Worm (Caenorhabditis elegans) whole organism, young adult: Measurements from ENCODE around the gene C33C12.1.

Experiments
- D2030.7 ChIP-seq: fragments of 200-800 bp; sonication (Bioruptor generic); IDR thresholded peaks from 2 replicates; pipeline ENCODE4 v1.3.6; 2022; ENCODE audit warnings: missing genetic modification reagents, missing genetic modification characterization, missing compliant biosample characterization
- bed-1 ChIP-seq: fragments of 200-800 bp; sonication (Bioruptor generic); IDR thresholded peaks from 2 replicates; pipeline ENCODE4 v1.3.6; 2022; ENCODE audit warnings: missing genetic modification reagents, missing genetic modification characterization, missing compliant biosample characterization
- dpl-1 ChIP-seq: fragments of 150-350 bp; optimal IDR thresholded peaks from 2 replicates; lab custom pipeline; 2014; ENCODE audit warnings: missing biosample characterization, missing genetic modification reagents, missing genetic modification characterization
- efl-1 ChIP-seq: fragments of 150-350 bp; optimal IDR thresholded peaks from 2 replicates; lab custom pipeline; 2014; ENCODE audit warnings: missing biosample characterization, missing genetic modification reagents, missing genetic modification characterization
- hlh-12 ChIP-seq: sonication (generic microtip); optimal IDR thresholded peaks from 2 replicates; lab custom pipeline; 2016; ENCODE audit warnings: missing genetic modification characterization, missing compliant biosample characterization
- hsf-1 ChIP-seq: fragments of 200-800 bp; sonication (Bioruptor generic); IDR thresholded peaks from 2 replicates; pipeline ENCODE4 v1.3.6; 2022; ENCODE audit warnings: missing genetic modification reagents, missing genetic modification characterization, missing compliant biosample characterization
- madf-8 ChIP-seq: fragments of 200-800 bp; sonication (Bioruptor generic); conservative IDR thresholded peaks from 2 replicates; pipeline ENCODE4 v1.3.6; 2022; ENCODE audit warnings: missing genetic modification reagents, missing genetic modification characterization, missing compliant biosample characterization
- mcd-1 ChIP-seq: fragments of 200-800 bp; sonication (Bioruptor generic); IDR thresholded peaks from 2 replicates; pipeline ENCODE4 v1.3.6; 2022; ENCODE audit warnings: missing genetic modification reagents, missing genetic modification characterization, missing compliant biosample characterization
- mel-28 ChIP-seq: sonication (generic microtip); optimal IDR thresholded peaks from 2 replicates; lab custom pipeline; 2016; ENCODE audit warnings: borderline replicate concordance, mild to moderate bottlenecking, missing genetic modification characterization, missing compliant biosample characterization
- mes-4 ChIP-seq: sonication (generic microtip); optimal IDR thresholded peaks from 2 replicates; lab custom pipeline; 2016; ENCODE audit warnings: missing genotype, missing genetic modification characterization, missing compliant biosample characterization
- nfya-2 ChIP-seq: fragments of 200-800 bp; sonication (Bioruptor generic); IDR thresholded peaks from 2 replicates; pipeline ENCODE4 v1.3.6; 2022; ENCODE audit warnings: missing genetic modification reagents, missing genetic modification characterization, missing compliant biosample characterization
- nhr-27 ChIP-seq: fragments of 200-800 bp; sonication (Bioruptor generic); optimal IDR thresholded peaks from 2 replicates; lab custom pipeline; 2018; ENCODE audit warnings: mild to moderate bottlenecking, missing genetic modification characterization, moderate library complexity, missing compliant biosample characterization
- pha-4 ChIP-seq: fragments of 150-350 bp; sonication (generic microtip); optimal IDR thresholded peaks from 2 replicates; lab custom pipeline; 2014; ENCODE audit warnings: missing biosample characterization, missing genetic modification reagents, missing genetic modification characterization
- sea-2 ChIP-seq: fragments of 200-800 bp; sonication (Bioruptor generic); IDR thresholded peaks from 2 replicates; pipeline ENCODE4 v1.3.6; 2022; ENCODE audit warnings: missing genetic modification characterization, missing compliant biosample characterization

ce11 chrII:2175367-2175766 lies 22.7 kb upstream of the C33C12.1 start, which contains the start of gene C33C12.7:
- no peak for TF ChIP-seq D2030.7 (GFP tag; lab: Robert Waterston, UW)
- TF ChIP-seq mes-4: no peak
- TF ChIP-seq sea-2 (GFP tag; lab: Robert Waterston, UW): no peak
- TF ChIP-seq hsf-1: no peak
- no peak for TF ChIP-seq bed-1
- no peak for TF ChIP-seq pha-4
- no peak for TF ChIP-seq dpl-1 (GFP tag; lab: Kevin White, UChicago)
- TF ChIP-seq mcd-1 (GFP tag; lab: Robert Waterston, UW): no peak
- TF ChIP-seq efl-1 (GFP tag; lab: Kevin White, UChicago): no peak
- TF ChIP-seq mel-28 (tag; lab: Kevin White, UChicago): no peak
- no peak for TF ChIP-seq madf-8 (GFP tag; lab: Robert Waterston, UW)
- TF ChIP-seq nfya-2 (GFP tag; lab: Robert Waterston, UW): no peak
- TF ChIP-seq hlh-12: no peak
- TF ChIP-seq nhr-27: no peak
